Fruit fly (Drosophila melanogaster) whole organism, embryonic: ENCODE data around the gene Cow.
A peak's percentile ranks its signal among the peaks of the same experiment; 100 is the strongest.

Experiments used
- Atf-2 ChIP-seq: fragments of 200-800 bp; sonication (Bioruptor generic); optimal IDR thresholded peaks from 2 replicates; lab custom pipeline; 2016; ENCODE audit warnings: missing biosample characterization, missing genetic modification characterization
- BEAF-32 ChIP-seq: fragments of 200-800 bp; sonication (Bioruptor generic); optimal IDR thresholded peaks from 3 replicates; lab custom pipeline; 2017; ENCODE audit warnings: missing biosample characterization, missing genetic modification characterization, mild to moderate bottlenecking, moderate library complexity, missing genetic modification reagents
- Bgb ChIP-seq: fragments of 200-800 bp; sonication (Bioruptor generic); IDR thresholded peaks from 2 replicates; pipeline ENCODE4 v1.3.6; 2022; ENCODE audit warnings: missing biosample characterization, missing genetic modification characterization; ENCODE audit not compliant: partially characterized antibody
- CG10209 ChIP-seq: fragments of 200-800 bp; sonication (Bioruptor generic); optimal IDR thresholded peaks from 3 replicates; lab custom pipeline; 2017; ENCODE audit warnings: missing biosample characterization, mild to moderate bottlenecking, missing genetic modification characterization, missing genetic modification reagents
- CG10267 ChIP-seq: fragments of 200-800 bp; sonication (Bioruptor generic); optimal IDR thresholded peaks from 2 replicates; lab custom pipeline; 2018; ENCODE audit warnings: missing biosample characterization, mild to moderate bottlenecking, missing genetic modification characterization, moderate library complexity
- CG10462 ChIP-seq: fragments of 200-800 bp; sonication (Bioruptor generic); optimal IDR thresholded peaks from 2 replicates; lab custom pipeline; 2016; ENCODE audit warnings: missing biosample characterization, missing genetic modification characterization
- CG12659 ChIP-seq: fragments of 200-800 bp; sonication (Bioruptor generic); optimal IDR thresholded peaks from 3 replicates; lab custom pipeline; 2017; ENCODE audit warnings: mild to moderate bottlenecking, missing biosample characterization, missing genetic modification reagents, missing genetic modification characterization
- CG12769 ChIP-seq: fragments of 200-800 bp; sonication (Bioruptor generic); optimal IDR thresholded peaks from 2 replicates; lab custom pipeline; 2019; ENCODE audit warnings: missing biosample characterization, mild to moderate bottlenecking, missing genetic modification characterization, moderate library complexity
- CG13123 ChIP-seq: fragments of 200-800 bp; sonication (Bioruptor generic); optimal IDR thresholded peaks from 2 replicates; lab custom pipeline; 2016; ENCODE audit warnings: missing biosample characterization, missing genetic modification characterization
- CG15514 ChIP-seq: fragments of 200-800 bp; sonication (Bioruptor generic); optimal IDR thresholded peaks from 3 replicates; lab custom pipeline; 2017; ENCODE audit warnings: missing biosample characterization, missing genetic modification characterization, mild to moderate bottlenecking, moderate library complexity, missing genetic modification reagents
- CG1602 ChIP-seq: fragments of 200-800 bp; sonication (Bioruptor generic); optimal IDR thresholded peaks from 3 replicates; lab custom pipeline; 2016; ENCODE audit warnings: missing biosample characterization, missing genetic modification characterization
- CG2129 ChIP-seq: fragments of 200-800 bp; sonication (Bioruptor generic); IDR thresholded peaks from 2 replicates; pipeline ENCODE4 v1.3.6; 2022; ENCODE audit warnings: missing biosample characterization, missing genetic modification characterization; ENCODE audit not compliant: partially characterized antibody
- CG2678 ChIP-seq: fragments of 200-800 bp; sonication (Bioruptor generic); optimal IDR thresholded peaks from 3 replicates; lab custom pipeline; 2019; ENCODE audit warnings: missing biosample characterization, mild to moderate bottlenecking, missing genetic modification characterization, moderate library complexity
- CG2712 ChIP-seq: fragments of 200-800 bp; optimal IDR thresholded peaks from 3 replicates; lab custom pipeline; 2019; ENCODE audit warnings: missing biosample characterization, mild to moderate bottlenecking, missing genetic modification characterization, moderate library complexity
- CG3281 ChIP-seq: fragments of 200-800 bp; sonication (Bioruptor generic); optimal IDR thresholded peaks from 3 replicates; lab custom pipeline; 2017; ENCODE audit warnings: missing biosample characterization, mild to moderate bottlenecking, missing genetic modification characterization
- CG33213 ChIP-seq: fragments of 200-800 bp; sonication (Bioruptor generic); optimal IDR thresholded peaks from 3 replicates; lab custom pipeline; 2016; ENCODE audit warnings: missing biosample characterization, missing genetic modification characterization
- CG42726 ChIP-seq: fragments of 200-800 bp; sonication (Bioruptor generic); IDR thresholded peaks from 2 replicates; pipeline ENCODE4 v1.3.6; 2022; ENCODE audit warnings: missing biosample characterization, missing genetic modification characterization; ENCODE audit not compliant: partially characterized antibody
- CG6272 ChIP-seq: fragments of 200-800 bp; sonication (Bioruptor generic); IDR thresholded peaks from 2 replicates; pipeline ENCODE4 v1.3.6; 2022; ENCODE audit warnings: missing biosample characterization, missing genetic modification characterization
- CG6689 ChIP-seq: fragments of 200-800 bp; sonication (Bioruptor generic); IDR thresholded peaks from 2 replicates; pipeline ENCODE4 v1.3.6; 2022; ENCODE audit warnings: missing biosample characterization, missing genetic modification characterization
- CG8765 ChIP-seq: fragments of 200-800 bp; sonication (Bioruptor generic); IDR thresholded peaks from 2 replicates; pipeline ENCODE4 v1.3.6; 2022; ENCODE audit warnings: missing biosample characterization, missing genetic modification characterization
- Elba2 ChIP-seq: fragments of 200-800 bp; sonication (Bioruptor generic); optimal IDR thresholded peaks from 3 replicates; lab custom pipeline; 2016; ENCODE audit warnings: missing biosample characterization, missing genetic modification characterization
- Fer1 ChIP-seq: fragments of 200-800 bp; sonication (Bioruptor generic); optimal IDR thresholded peaks from 2 replicates; lab custom pipeline; 2017; ENCODE audit warnings: missing biosample characterization, mild to moderate bottlenecking, missing genetic modification characterization
- HLH4C ChIP-seq: fragments of 200-800 bp; sonication (Bioruptor generic); IDR thresholded peaks from 3 replicates; pipeline ENCODE4 v1.3.6; 2022; ENCODE audit warnings: missing biosample characterization, missing genetic modification characterization; ENCODE audit not compliant: partially characterized antibody
- Hmr ChIP-seq: fragments of 200-800 bp; sonication (Bioruptor generic); optimal IDR thresholded peaks from 3 replicates; lab custom pipeline; 2017; ENCODE audit warnings: mild to moderate bottlenecking, missing biosample characterization, missing genetic modification reagents, missing genetic modification characterization
- MESR4 ChIP-seq: fragments of 200-800 bp; sonication (Bioruptor generic); optimal IDR thresholded peaks from 2 replicates; lab custom pipeline; 2018; ENCODE audit warnings: missing biosample characterization, mild to moderate bottlenecking, missing genetic modification characterization, moderate library complexity
- Med ChIP-seq: fragments of 200-800 bp; sonication (Bioruptor generic); peaks from one replicate; lab custom pipeline; 2016; ENCODE audit warnings: missing biosample characterization, missing genetic modification characterization, mild to moderate bottlenecking, inconsistent platforms, moderate library complexity
- Sox102F ChIP-seq: fragments of 200-800 bp; sonication (Bioruptor generic); optimal IDR thresholded peaks from 2 replicates; lab custom pipeline; 2018; ENCODE audit warnings: missing biosample characterization, mild to moderate bottlenecking, missing genetic modification characterization, moderate library complexity
- Xbp1 ChIP-seq: fragments of 200-800 bp; sonication (Bioruptor generic); optimal IDR thresholded peaks from 3 replicates; lab custom pipeline; 2016; ENCODE audit warnings: missing biosample characterization, mild to moderate bottlenecking, missing genetic modification characterization
- ap ChIP-seq: fragments of 200-800 bp; sonication (Bioruptor generic); IDR thresholded peaks from 2 replicates; pipeline ENCODE4 v1.3.6; 2022; ENCODE audit warnings: missing biosample characterization, missing genetic modification characterization
- bowl ChIP-seq: fragments of 200-800 bp; sonication (Bioruptor generic); IDR thresholded peaks from 2 replicates; pipeline ENCODE4 v1.3.6; 2022; ENCODE audit warnings: missing biosample characterization, missing genetic modification characterization
- cad ChIP-seq: fragments of >200 bp; optimal IDR thresholded peaks from 2 replicates; lab custom pipeline; 2017; ENCODE audit warnings: missing biosample characterization, missing genetic modification characterization
- chinmo ChIP-seq: fragments of 200-800 bp; sonication (Bioruptor generic); IDR thresholded peaks from 4 replicates; pipeline ENCODE4 v1.3.6; 2022; ENCODE audit warnings: missing biosample characterization, missing genetic modification characterization; ENCODE audit not compliant: partially characterized antibody
- cwo ChIP-seq: fragments of 200-800 bp; sonication (Bioruptor generic); optimal IDR thresholded peaks from 3 replicates; lab custom pipeline; 2017; ENCODE audit warnings: missing biosample characterization, missing genetic modification characterization, mild to moderate bottlenecking, moderate library complexity, missing genetic modification reagents
- esg ChIP-seq: fragments of 200-800 bp; sonication (Bioruptor generic); conservative IDR thresholded peaks from 2 replicates; pipeline ENCODE4 v1.3.6; 2022; ENCODE audit warnings: missing biosample characterization, missing genetic modification characterization
- fd102C ChIP-seq: fragments of 200-800 bp; sonication (Bioruptor generic); optimal IDR thresholded peaks from 2 replicates; lab custom pipeline; 2018; ENCODE audit warnings: missing biosample characterization, mild to moderate bottlenecking, missing genetic modification characterization, moderate library complexity
- fd96Cb ChIP-seq: fragments of 200-800 bp; sonication (Bioruptor generic); optimal IDR thresholded peaks from 2 replicates; lab custom pipeline; 2018; ENCODE audit warnings: missing biosample characterization, mild to moderate bottlenecking, missing genetic modification characterization, moderate library complexity
- grau ChIP-seq: fragments of 200-800 bp; optimal IDR thresholded peaks from 3 replicates; lab custom pipeline; 2019; ENCODE audit warnings: missing biosample characterization, mild to moderate bottlenecking, missing genetic modification characterization, moderate library complexity
- hbn ChIP-seq: fragments of 200-800 bp; sonication (Bioruptor generic); IDR thresholded peaks from 2 replicates; pipeline ENCODE4 v1.3.6; 2022; ENCODE audit warnings: missing biosample characterization, missing genetic modification characterization; ENCODE audit not compliant: partially characterized antibody
- ind ChIP-seq: fragments of 200-800 bp; sonication (Bioruptor generic); optimal IDR thresholded peaks from 3 replicates; lab custom pipeline; 2016; ENCODE audit warnings: missing biosample characterization, missing genetic modification characterization
- klu ChIP-seq: fragments of 200-800 bp; sonication (Bioruptor generic); IDR thresholded peaks from 2 replicates; pipeline ENCODE4 v1.3.6; 2022; ENCODE audit warnings: missing biosample characterization, missing genetic modification characterization
- lbe ChIP-seq: fragments of 200-800 bp; sonication (Bioruptor generic); optimal IDR thresholded peaks from 2 replicates; lab custom pipeline; 2016; ENCODE audit warnings: missing biosample characterization, mild to moderate bottlenecking, missing genetic modification characterization
- sna ChIP-seq: fragments of 200-800 bp; sonication (Bioruptor generic); IDR thresholded peaks from 2 replicates; pipeline ENCODE4 v1.3.6; 2022; ENCODE audit warnings: missing biosample characterization, missing genetic modification characterization; ENCODE audit not compliant: partially characterized antibody
- sob ChIP-seq: fragments of 200-800 bp; sonication (Bioruptor generic); IDR thresholded peaks from 2 replicates; pipeline ENCODE4 v1.3.6; 2022; ENCODE audit warnings: missing biosample characterization, missing genetic modification characterization
- tap ChIP-seq: fragments of 200-800 bp; optimal IDR thresholded peaks from 3 replicates; lab custom pipeline; 2019; ENCODE audit warnings: missing biosample characterization, mild to moderate bottlenecking, missing genetic modification characterization, moderate library complexity
- tgo ChIP-seq: fragments of 200-800 bp; sonication (Bioruptor generic); IDR thresholded peaks from 3 replicates; pipeline ENCODE4 v1.3.6; 2022; ENCODE audit warnings: missing biosample characterization, missing genetic modification characterization
- unc-4 ChIP-seq: fragments of 200-800 bp; sonication (Bioruptor generic); IDR thresholded peaks from 2 replicates; pipeline ENCODE4 v1.3.6; 2022; ENCODE audit warnings: missing biosample characterization, missing genetic modification characterization; ENCODE audit not compliant: partially characterized antibody
- unpg ChIP-seq: fragments of 200-800 bp; sonication (Bioruptor generic); optimal IDR thresholded peaks from 3 replicates; lab custom pipeline; 2018; ENCODE audit warnings: missing biosample characterization, mild to moderate bottlenecking, missing genetic modification characterization, moderate library complexity
- vnd ChIP-seq: fragments of 200-800 bp; sonication (Bioruptor generic); IDR thresholded peaks from 3 replicates; pipeline ENCODE4 v1.3.6; 2022; ENCODE audit warnings: missing biosample characterization, missing genetic modification characterization; ENCODE audit not compliant: partially characterized antibody
- vvl ChIP-seq: fragments of 200-800 bp; sonication (Bioruptor generic); IDR thresholded peaks from 2 replicates; pipeline ENCODE4 v1.3.6; 2022; ENCODE audit warnings: missing biosample characterization, missing genetic modification characterization

Gene Cow

dm6 chr3R:23061209-23061608 is 51.3 kb downstream of the Cow start, which contains the start of the genes sav and Ublcp1 (continued):
- TF ChIP-seq vvl (peak; percentile 35), CG33213 (GFP tag; lab: Kevin White, UChicago) (no peak), Hmr (GFP tag; lab: Kevin White, UChicago) (peak; percentile 6), HLH4C (peak; percentile 91), fd102C (GFP tag; lab: Kevin White, UChicago) (no peak), sna (GFP tag; lab: Robert Waterston, UW) (peak; percentile 93), Fer1 (GFP tag; lab: Kevin White, UChicago) (peak; percentile 41), CG3281 (GFP tag; lab: Kevin White, UChicago) (peak; percentile 19), CG2712 (peak; percentile 61), CG12659 (GFP tag; lab: Kevin White, UChicago) (peak; percentile 65), cad (GFP tag; lab: Kevin White, UChicago) (no peak), Atf-2 (no peak), lbe (peak; percentile 61), tap (peak; percentile 17), Med (GFP tag; lab: Kevin White, UChicago) (peak; percentile 18), hbn (GFP tag; lab: Robert Waterston, UW) (peak; percentile 88), CG8765 (GFP tag; lab: Robert Waterston, UW) (no peak), CG2678 (tag; lab: Kevin White, UChicago) (peak; percentile 30), Sox102F (GFP tag; lab: Kevin White, UChicago) (peak; percentile 30), CG42726 (peak; percentile 72; the same call in 1 of the 2 replicates), CG10462 (peak; percentile 12), klu (GFP tag; lab: Robert Waterston, UW) (no peak), vnd (GFP tag; lab: Robert Waterston, UW) (peak; percentile 90), grau (tag; lab: Kevin White, UChicago) (peak; percentile 25), Bgb (peak; percentile 87), CG12769 (tag; lab: Kevin White, UChicago) (no peak), CG10267 (tag; lab: Kevin White, UChicago) (peak; percentile 64), CG6689 (0 out of 2 replicates have a peak, but pooled peaks have one; percentile 18), cwo (GFP tag; lab: Kevin White, UChicago) (no peak), CG6272 (peak; percentile 19; the same call in 1 of the 2 replicates), CG1602 (GFP tag; lab: Kevin White, UChicago) (peak; percentile 19), unc-4 (peak; percentile 90), ap (GFP tag; lab: Robert Waterston, UW) (no peak), tgo (0 out of 3 replicates have a peak, but pooled peaks have one; percentile 14), Xbp1 (peak; percentile 39), CG10209 (GFP tag; lab: Kevin White, UChicago) (peak; percentile 17), esg (GFP tag; lab: Robert Waterston, UW) (0 out of 2 replicates have a peak, but pooled peaks have one; percentile 21), CG15514 (GFP tag; lab: Kevin White, UChicago) (peak; percentile 46), bowl (GFP tag; lab: Robert Waterston, UW) (no peak), CG2129 (peak; percentile 92), MESR4 (GFP tag; lab: Kevin White, UChicago) (peak; percentile 10), fd96Cb (tag; lab: Kevin White, UChicago) (no peak), Elba2 (peak; percentile 74), unpg (GFP tag; lab: Kevin White, UChicago) (peak; percentile 36), BEAF-32 (peak; percentile 76), chinmo (peak; percentile 71; the same call in 3 of the 4 replicates), sob (GFP tag; lab: Robert Waterston, UW) (0 out of 2 replicates have a peak, but pooled peaks have one; percentile 19), ind (GFP tag; lab: Kevin White, UChicago) (peak; percentile 25), CG13123 (GFP tag; lab: Kevin White, UChicago) (no peak)
